Fruit fly (Drosophila melanogaster) whole organism, embryonic: ENCODE measurements around the gene Tpst.

Source experiments
- Abd-B ChIP-seq: fragments of 200-800 bp; sonication (Bioruptor generic); optimal IDR thresholded peaks from 2 replicates; lab custom pipeline; 2018; ENCODE audit warnings: missing biosample characterization, mild to moderate bottlenecking, missing genetic modification characterization, moderate library complexity
- Asciz ChIP-seq: fragments of 200-800 bp; sonication (Bioruptor generic); optimal IDR thresholded peaks from 2 replicates; lab custom pipeline; 2017; ENCODE audit warnings: missing biosample characterization, mild to moderate bottlenecking, missing genetic modification characterization, missing genetic modification reagents
- B-H2 ChIP-seq: fragments of 200-800 bp; sonication (Bioruptor generic); optimal IDR thresholded peaks from 2 replicates; lab custom pipeline; 2018; ENCODE audit warnings: missing biosample characterization, mild to moderate bottlenecking, missing genetic modification characterization
- CG10543 ChIP-seq: fragments of 200-800 bp; sonication (Bioruptor generic); optimal IDR thresholded peaks from 3 replicates; lab custom pipeline; 2017; ENCODE audit warnings: missing biosample characterization, mild to moderate bottlenecking, missing genetic modification characterization, moderate library complexity
- CG11093 ChIP-seq: fragments of 200-800 bp; sonication (Bioruptor generic); IDR thresholded peaks from 3 replicates; pipeline ENCODE4 v1.3.6; 2022; ENCODE audit warnings: missing biosample characterization, missing genetic modification characterization
- CG11560 ChIP-seq: fragments of 200-800 bp; sonication (Bioruptor generic); IDR thresholded peaks from 3 replicates; pipeline ENCODE4 v1.3.6; 2022; ENCODE audit warnings: missing biosample characterization, missing genetic modification characterization
- CG11723 ChIP-seq: fragments of 200-800 bp; sonication (Bioruptor generic); optimal IDR thresholded peaks from 2 replicates; lab custom pipeline; 2017; ENCODE audit warnings: missing biosample characterization, mild to moderate bottlenecking, missing genetic modification characterization
- CG13123 ChIP-seq: fragments of 200-800 bp; sonication (Bioruptor generic); optimal IDR thresholded peaks from 2 replicates; lab custom pipeline; 2016; ENCODE audit warnings: missing biosample characterization, missing genetic modification characterization
- CG15011 ChIP-seq: fragments of 200-800 bp; sonication (Bioruptor generic); optimal IDR thresholded peaks from 3 replicates; lab custom pipeline; 2018; ENCODE audit warnings: missing biosample characterization, mild to moderate bottlenecking, missing genetic modification characterization
- CG1602 ChIP-seq: fragments of 200-800 bp; sonication (Bioruptor generic); optimal IDR thresholded peaks from 3 replicates; lab custom pipeline; 2016; ENCODE audit warnings: missing biosample characterization, missing genetic modification characterization
- CG17385 ChIP-seq: fragments of 200-800 bp; sonication (Bioruptor generic); optimal IDR thresholded peaks from 3 replicates; lab custom pipeline; 2018; ENCODE audit warnings: missing biosample characterization, mild to moderate bottlenecking, missing genetic modification characterization
- CG18262 ChIP-seq: fragments of 200-800 bp; optimal IDR thresholded peaks from 3 replicates; lab custom pipeline; 2019; ENCODE audit warnings: missing biosample characterization, mild to moderate bottlenecking, missing genetic modification characterization, moderate library complexity
- CG2120 ChIP-seq: fragments of 200-800 bp; sonication (Bioruptor generic); optimal IDR thresholded peaks from 3 replicates; lab custom pipeline; 2016; ENCODE audit warnings: missing biosample characterization, missing genetic modification characterization
- CG30431 ChIP-seq: fragments of 200-800 bp; sonication (Bioruptor generic); optimal IDR thresholded peaks from 2 replicates; lab custom pipeline; 2017; ENCODE audit warnings: missing biosample characterization, missing genetic modification characterization
- CG31224 ChIP-seq: fragments of 200-800 bp; sonication (Bioruptor generic); IDR thresholded peaks from 2 replicates; pipeline ENCODE4 v1.3.6; 2022; ENCODE audit warnings: missing biosample characterization, missing genetic modification characterization
- CG42726 ChIP-seq: fragments of 200-800 bp; sonication (Bioruptor generic); IDR thresholded peaks from 2 replicates; pipeline ENCODE4 v1.3.6; 2022; ENCODE audit warnings: missing biosample characterization, missing genetic modification characterization; ENCODE audit not compliant: partially characterized antibody
- CG7786 ChIP-seq: fragments of 200-800 bp; sonication (Bioruptor generic); optimal IDR thresholded peaks from 2 replicates; lab custom pipeline; 2016; ENCODE audit warnings: missing biosample characterization, missing genetic modification characterization
- CG8765 ChIP-seq: fragments of 200-800 bp; sonication (Bioruptor generic); IDR thresholded peaks from 2 replicates; pipeline ENCODE4 v1.3.6; 2022; ENCODE audit warnings: missing biosample characterization, missing genetic modification characterization
- Dip3 ChIP-seq: fragments of 200-800 bp; sonication (Bioruptor generic); optimal IDR thresholded peaks from 3 replicates; lab custom pipeline; 2016; ENCODE audit warnings: missing biosample characterization, missing genetic modification characterization
- Drgx ChIP-seq: fragments of 200-800 bp; sonication (Bioruptor generic); IDR thresholded peaks from 2 replicates; pipeline ENCODE4 v1.3.6; 2022; ENCODE audit warnings: missing biosample characterization, missing genetic modification characterization
- Gsc ChIP-seq: fragments of 200-800 bp; sonication (Bioruptor generic); IDR thresholded peaks from 2 replicates; pipeline ENCODE4 v1.3.6; 2022; ENCODE audit warnings: missing biosample characterization, missing genetic modification characterization
- Gug ChIP-seq: fragments of 200-800 bp; sonication (Bioruptor generic); IDR thresholded peaks from 4 replicates; pipeline ENCODE4 v1.3.6; 2022; ENCODE audit warnings: missing biosample characterization, missing genetic modification characterization
- Hmx ChIP-seq: fragments of 200-800 bp; sonication (Bioruptor generic); optimal IDR thresholded peaks from 2 replicates; lab custom pipeline; 2016; ENCODE audit warnings: missing biosample characterization, missing genetic modification characterization
- Hr51 ChIP-seq, 2 experiments: fragments of 200-800 bp; sonication (Bioruptor generic); optimal IDR thresholded peaks; 2 replicates in 1 of 2; 3 replicates in 1 of 2; lab custom pipeline; 2016 to 2018; ENCODE audit warnings: missing biosample characterization in 2 of 2, missing genetic modification characterization in 2 of 2, mild to moderate bottlenecking in 1 of 2, moderate library complexity in 1 of 2
- Jarid2 ChIP-seq: fragments of 200-800 bp; sonication (Bioruptor generic); optimal IDR thresholded peaks from 3 replicates; lab custom pipeline; 2017; ENCODE audit warnings: mild to moderate bottlenecking, missing biosample characterization, missing genetic modification reagents, missing genetic modification characterization
- Mad ChIP-seq: fragments of 200-800 bp; sonication (Bioruptor generic); optimal IDR thresholded peaks from 2 replicates; lab custom pipeline; 2016; ENCODE audit warnings: missing biosample characterization, missing genetic modification characterization
- Med ChIP-seq: fragments of 200-800 bp; sonication (Bioruptor generic); peaks from one replicate; lab custom pipeline; 2016; ENCODE audit warnings: missing biosample characterization, missing genetic modification characterization, mild to moderate bottlenecking, inconsistent platforms, moderate library complexity
- NC2β ChIP-seq: fragments of 200-800 bp; sonication (Bioruptor generic); optimal IDR thresholded peaks from 2 replicates; lab custom pipeline; 2016; ENCODE audit warnings: missing biosample characterization, missing genetic modification characterization
- Nf-YA ChIP-seq: fragments of 200-800 bp; sonication (Bioruptor generic); IDR thresholded peaks from 2 replicates; pipeline ENCODE4 v1.3.6; 2022; ENCODE audit warnings: missing biosample characterization, missing genetic modification characterization
- Ptx1 ChIP-seq: fragments of 200-800 bp; sonication (Bioruptor generic); IDR thresholded peaks from 2 replicates; pipeline ENCODE4 v1.3.6; 2022; ENCODE audit warnings: missing biosample characterization, missing genetic modification characterization
- Ravus ChIP-seq: fragments of 200-800 bp; sonication (Bioruptor generic); IDR thresholded peaks from 2 replicates; pipeline ENCODE4 v1.3.6; 2022; ENCODE audit warnings: missing biosample characterization, missing genetic modification characterization
- Six4 ChIP-seq: fragments of 200-800 bp; sonication (Bioruptor generic); optimal IDR thresholded peaks from 2 replicates; lab custom pipeline; 2016; ENCODE audit warnings: missing biosample characterization, missing genetic modification characterization
- ab ChIP-seq: fragments of 200-800 bp; sonication (Bioruptor generic); optimal IDR thresholded peaks from 2 replicates; lab custom pipeline; 2016; ENCODE audit warnings: missing biosample characterization, missing genetic modification characterization
- az2 ChIP-seq: fragments of 200-800 bp; sonication (Bioruptor generic); optimal IDR thresholded peaks from 3 replicates; lab custom pipeline; 2016; ENCODE audit warnings: missing biosample characterization, missing genetic modification characterization
- bcd ChIP-seq: fragments of 200-800 bp; sonication (Bioruptor generic); optimal IDR thresholded peaks from 2 replicates; lab custom pipeline; 2017; ENCODE audit warnings: missing biosample characterization, mild to moderate bottlenecking, missing genetic modification characterization
- eve ChIP-seq, 2 experiments: fragments of >200 bp; optimal IDR thresholded peaks; 2 replicates each; lab custom pipeline; 2017; ENCODE audit warnings: missing biosample characterization in 2 of 2, missing genetic modification characterization in 2 of 2
- ewg ChIP-seq: fragments of 200-800 bp; sonication (Bioruptor generic); optimal IDR thresholded peaks from 3 replicates; lab custom pipeline; 2017; ENCODE audit warnings: mild to moderate bottlenecking, missing biosample characterization, missing genetic modification reagents, missing genetic modification characterization
- gcm2 ChIP-seq: fragments of 200-800 bp; sonication (Bioruptor generic); optimal IDR thresholded peaks from 2 replicates; lab custom pipeline; 2016; ENCODE audit warnings: missing biosample characterization, missing genetic modification characterization
- grn ChIP-seq: fragments of 200-800 bp; sonication (Bioruptor generic); optimal IDR thresholded peaks from 3 replicates; lab custom pipeline; 2017; ENCODE audit warnings: missing biosample characterization, missing genetic modification characterization
- gsb ChIP-seq: fragments of 200-800 bp; sonication (Bioruptor generic); IDR thresholded peaks from 2 replicates; pipeline ENCODE4 v1.3.6; 2022; ENCODE audit warnings: missing biosample characterization, missing genetic modification characterization
- jing ChIP-seq: fragments of 200-800 bp; sonication (Bioruptor generic); optimal IDR thresholded peaks from 2 replicates; lab custom pipeline; 2018; ENCODE audit warnings: missing biosample characterization, mild to moderate bottlenecking, missing genetic modification characterization
- pan ChIP-seq, 4 experiments: fragments of >200 bp in 3 of 4; fragments of 200-800 bp in 1 of 4; sonication (Bioruptor generic) in 1 of 4; optimal IDR thresholded peaks in 3 of 4; IDR thresholded peaks in 1 of 4; 2 replicates each; pipeline versions ENCODE4 v1.3.6 to Lab custom; 2017 to 2022; ENCODE audit warnings: missing biosample characterization in 2 of 4, missing genetic modification characterization in 2 of 4, mixed read lengths in 1 of 4
- salm ChIP-seq: fragments of 200-800 bp; sonication (Bioruptor generic); optimal IDR thresholded peaks from 2 replicates; lab custom pipeline; 2018; ENCODE audit warnings: missing biosample characterization, mild to moderate bottlenecking, missing genetic modification characterization
- shn ChIP-seq: fragments of 200-800 bp; sonication (Bioruptor generic); optimal IDR thresholded peaks from 3 replicates; lab custom pipeline; 2016; ENCODE audit warnings: missing biosample characterization, missing genetic modification characterization
- sisA ChIP-seq: fragments of 200-800 bp; sonication (Bioruptor generic); IDR thresholded peaks from 2 replicates; pipeline ENCODE4 v1.3.6; 2022; ENCODE audit warnings: missing biosample characterization, missing genetic modification characterization
- sob ChIP-seq: fragments of 200-800 bp; sonication (Bioruptor generic); IDR thresholded peaks from 2 replicates; pipeline ENCODE4 v1.3.6; 2022; ENCODE audit warnings: missing biosample characterization, missing genetic modification characterization
- tio ChIP-seq: fragments of 200-800 bp; sonication (Bioruptor generic); optimal IDR thresholded peaks from 2 replicates; lab custom pipeline; 2017; ENCODE audit warnings: missing biosample characterization, missing genetic modification characterization, inconsistent platforms
- tup ChIP-seq: fragments of 200-800 bp; sonication (Bioruptor generic); optimal IDR thresholded peaks from 2 replicates; lab custom pipeline; 2016; ENCODE audit warnings: missing biosample characterization, mild to moderate bottlenecking, missing genetic modification characterization, moderate library complexity
- tx ChIP-seq: fragments of 200-800 bp; sonication (Bioruptor generic); optimal IDR thresholded peaks from 2 replicates; lab custom pipeline; 2016; ENCODE audit warnings: missing biosample characterization, missing genetic modification characterization

The Tpst gene

dm6 chrX:13641115-13641890 is 77.7 kb downstream of the Tpst start (continued):
- TF ChIP-seq CG10543: peak; percentile 64
- peak; percentile 87 for TF ChIP-seq CG15011
- TF ChIP-seq CG13123: peak; percentile 87
- peak; percentile 91 for TF ChIP-seq CG1602
- peak; percentile 84 for TF ChIP-seq ewg (GFP tag; lab: Kevin White, UChicago)
- TF ChIP-seq CG18262 (tag; lab: Kevin White, UChicago): peak; percentile 90
- peak; percentile 76 for TF ChIP-seq Gsc
- TF ChIP-seq Drgx (GFP tag; lab: Robert Waterston, UW): peak; percentile 90
- peak; percentile 88 for TF ChIP-seq Asciz (GFP tag; lab: Kevin White, UChicago)
- TF ChIP-seq CG11560 (tag; lab: Robert Waterston, UW): peak; percentile 85
- peak; percentile 94 for TF ChIP-seq grn (GFP tag; lab: Kevin White, UChicago)
- peak; percentile 91 for TF ChIP-seq CG17385
- peak; percentile 94 for TF ChIP-seq CG7786
- TF ChIP-seq CG11093: peak; percentile 88
- peak; percentile 92 for TF ChIP-seq tup (GFP tag; lab: Kevin White, UChicago)
- TF ChIP-seq CG2120 (GFP tag; lab: Kevin White, UChicago): peak; percentile 97
- peak; percentile 92 for TF ChIP-seq Mad (GFP tag; lab: Kevin White, UChicago)
- TF ChIP-seq Jarid2 (GFP tag; lab: Kevin White, UChicago): peak; percentile 52
- TF ChIP-seq gsb: peak; percentile 91
- TF ChIP-seq Med: peak; percentile 99
- TF ChIP-seq Ravus (GFP tag; lab: Robert Waterston, UW): peak; percentile 78
- no peak for TF ChIP-seq CG42726
- peak; percentile 86 for TF ChIP-seq CG11723 (GFP tag; lab: Kevin White, UChicago)
- peak; percentile 92 for TF ChIP-seq NC2β (GFP tag; lab: Kevin White, UChicago)
- peak; percentile 67 for TF ChIP-seq B-H2 (GFP tag; lab: Kevin White, UChicago)
- TF ChIP-seq CG30431 (GFP tag; lab: Kevin White, UChicago): peak; percentile 89
- peak; percentile 79 for TF ChIP-seq Nf-YA (GFP tag; lab: Robert Waterston, UW)
- peak; percentile 92 for TF ChIP-seq bcd
- peak; percentile 84 for TF ChIP-seq CG8765 (GFP tag; lab: Robert Waterston, UW)
- TF ChIP-seq Abd-B (GFP tag; lab: Kevin White, UChicago): peak; percentile 93
- peak; percentile 92 for TF ChIP-seq sisA (GFP tag; lab: Robert Waterston, UW)
- TF ChIP-seq CG31224: peak; percentile 88
- TF ChIP-seq Six4: peak; percentile 88
- peak; percentile 93 for TF ChIP-seq ab (GFP tag; lab: Kevin White, UChicago)
- peak; percentile 84 for TF ChIP-seq jing (GFP tag; lab: Kevin White, UChicago)
- TF ChIP-seq Dip3 (GFP tag; lab: Kevin White, UChicago): peak; percentile 96
- peak; percentile 94 for TF ChIP-seq sob (GFP tag; lab: Robert Waterston, UW)
- peak; percentile 91 for TF ChIP-seq Gug
- peak; percentile 95 for TF ChIP-seq tio (GFP tag; lab: Kevin White, UChicago)
- peak; percentile 94 for TF ChIP-seq gcm2 (GFP tag; lab: Kevin White, UChicago)
- peak; percentile 87 for TF ChIP-seq Hmx (GFP tag; lab: Kevin White, UChicago)
- TF ChIP-seq eve (GFP tag; optimal IDR thresholded peaks at IDR 0.05; lab: Kevin White, UChicago): peak in 1 of 2 experiments; percentile 97
- TF ChIP-seq az2 (GFP tag; lab: Kevin White, UChicago): peak; percentile 94
- TF ChIP-seq Ptx1: peak; percentile 95
- peak; percentile 94 for TF ChIP-seq tx (GFP tag; lab: Kevin White, UChicago)
- peak; percentile 92 for TF ChIP-seq shn (GFP tag; lab: Kevin White, UChicago)
- TF ChIP-seq pan (optimal IDR thresholded peaks at IDR 0.05; lab: Kevin White, UChicago): no peak
- TF ChIP-seq pan (GFP tag; optimal IDR thresholded peaks at IDR 0.05 in 1 of 2, IDR thresholded peaks at IDR 0.05 in 1 of 2): peak in 1 of 2 experiments; percentile 94
- peak; percentile 82 for TF ChIP-seq salm (tag; lab: Kevin White, UChicago)
- TF ChIP-seq Hr51 (GFP tag; optimal IDR thresholded peaks at IDR 0.05; lab: Kevin White, UChicago): peak; percentile 93
